Worm (Caenorhabditis elegans) whole organism, early embryonic: ENCODE data around the gene srg-47.

Source experiments
- B0310.2 ChIP-seq: sonication (generic microtip); optimal IDR thresholded peaks from 2 replicates; lab custom pipeline; 2016; ENCODE audit warnings: mild to moderate bottlenecking, missing genetic modification characterization, missing compliant biosample characterization
- F13C5.2 ChIP-seq: sonication (generic microtip); optimal IDR thresholded peaks from 2 replicates; lab custom pipeline; 2017; ENCODE audit warnings: mild to moderate bottlenecking, missing genetic modification characterization, inconsistent platforms, missing compliant biosample characterization
- aly-1 ChIP-seq: sonication (generic microtip); optimal IDR thresholded peaks from 2 replicates; lab custom pipeline; 2016; ENCODE audit warnings: missing genetic modification characterization, missing compliant biosample characterization
- ama-1 ChIP-seq: fragments of 150-350 bp; optimal IDR thresholded peaks from 2 replicates; lab custom pipeline; 2014
- ceh-13 ChIP-seq: fragments of 200-800 bp; sonication (Bioruptor generic); optimal IDR thresholded peaks from 2 replicates; lab custom pipeline; 2018; ENCODE audit warnings: mild to moderate bottlenecking, missing genetic modification characterization, missing compliant biosample characterization
- ceh-36 ChIP-seq: sonication (generic microtip); optimal IDR thresholded peaks from 2 replicates; lab custom pipeline; 2016; ENCODE audit warnings: missing genetic modification characterization, inconsistent platforms, missing compliant biosample characterization
- ets-7 ChIP-seq: sonication (generic microtip); optimal IDR thresholded peaks from 2 replicates; lab custom pipeline; 2016; ENCODE audit warnings: missing genotype, missing genetic modification characterization, missing compliant biosample characterization
- flt-1 ChIP-seq: fragments of 200-800 bp; sonication (Bioruptor generic); IDR thresholded peaks from 2 replicates; pipeline ENCODE4 v1.3.6; 2022; ENCODE audit warnings: missing genetic modification characterization, missing compliant biosample characterization
- hmbx-1 ChIP-seq: sonication (generic microtip); optimal IDR thresholded peaks from 2 replicates; lab custom pipeline; 2016; ENCODE audit warnings: mild to moderate bottlenecking, missing genetic modification characterization, missing compliant biosample characterization
- hmg-4 ChIP-seq: fragments of 200-800 bp; sonication (Bioruptor generic); optimal IDR thresholded peaks from 2 replicates; lab custom pipeline; 2018; ENCODE audit warnings: mild to moderate bottlenecking, missing genetic modification characterization, missing compliant biosample characterization
- hnd-1 ChIP-seq: sonication (generic microtip); optimal IDR thresholded peaks from 2 replicates; lab custom pipeline; 2016; ENCODE audit warnings: missing genetic modification characterization, missing compliant biosample characterization
- pes-1 ChIP-seq: fragments of 200-800 bp; sonication (Bioruptor generic); IDR thresholded peaks from 2 replicates; pipeline ENCODE4 v1.3.6; 2022; ENCODE audit warnings: missing genetic modification reagents, missing genetic modification characterization, missing compliant biosample characterization
- scrt-1 ChIP-seq: fragments of 200-800 bp; sonication (Bioruptor generic); IDR thresholded peaks from 2 replicates; pipeline ENCODE4 v1.3.6; 2022; ENCODE audit warnings: missing genetic modification characterization, missing compliant biosample characterization
- sea-1 ChIP-seq: fragments of 200-800 bp; sonication (Bioruptor generic); conservative IDR thresholded peaks from 2 replicates; pipeline ENCODE4 v1.3.6; 2022; ENCODE audit warnings: missing genetic modification characterization, missing compliant biosample characterization
- tbx-11 ChIP-seq: fragments of 200-800 bp; sonication (Bioruptor generic); IDR thresholded peaks from 2 replicates; pipeline ENCODE4 v1.3.6; 2022; ENCODE audit warnings: missing genetic modification characterization, missing compliant biosample characterization
- tbx-37 ChIP-seq: fragments of 200-800 bp; sonication (Bioruptor generic); conservative IDR thresholded peaks from 2 replicates; pipeline ENCODE4 v1.3.6; 2022; ENCODE audit warnings: missing genetic modification reagents, missing genetic modification characterization, missing compliant biosample characterization
- tra-4 ChIP-seq: sonication (generic microtip); optimal IDR thresholded peaks from 2 replicates; lab custom pipeline; 2017; ENCODE audit warnings: missing genetic modification characterization, missing compliant biosample characterization

srg-47 gene

ce11 chrV:14594943-14595342, 38.9 kb upstream of the srg-47 start:
- TF ChIP-seq F13C5.2 (tag; lab: Kevin White, UChicago) (no peak), scrt-1 (no peak), B0310.2 (no peak), tbx-37 (GFP tag; lab: Robert Waterston, UW) (no peak), hmg-4 (GFP tag; lab: Kevin White, UChicago) (no peak), pes-1 (no peak), tra-4 (no peak), ets-7 (tag; lab: Kevin White, UChicago) (no peak), hmbx-1 (no peak), ceh-13 (GFP tag; lab: Kevin White, UChicago) (no peak), hnd-1 (tag; lab: Kevin White, UChicago) (no peak), aly-1 (tag; lab: Kevin White, UChicago) (no peak), tbx-11 (GFP tag; lab: Robert Waterston, UW) (no peak), ceh-36 (tag; lab: Kevin White, UChicago) (no peak), flt-1 (GFP tag; lab: Robert Waterston, UW) (no peak)

ce11 chrV:14594103-14594502, 38.0 kb upstream of the srg-47 start:
- TF ChIP-seq hmg-4 (GFP tag; lab: Kevin White, UChicago), result no peak
- TF ChIP-seq hnd-1 (tag; lab: Kevin White, UChicago), result no peak
- no peak for TF ChIP-seq aly-1 (tag; lab: Kevin White, UChicago)
- no peak for TF ChIP-seq pes-1
- TF ChIP-seq ets-7 (tag; lab: Kevin White, UChicago), result no peak
- TF ChIP-seq sea-1 (GFP tag; lab: Robert Waterston, UW), result no peak
- TF ChIP-seq tbx-11 (GFP tag; lab: Robert Waterston, UW), result no peak
- no peak for TF ChIP-seq ama-1 (lab: Kevin White, UChicago)
- TF ChIP-seq hmbx-1, result no peak
- TF ChIP-seq scrt-1, result no peak
- no peak for TF ChIP-seq B0310.2
- no peak for TF ChIP-seq ceh-36 (tag; lab: Kevin White, UChicago)
- no peak for TF ChIP-seq tbx-37 (GFP tag; lab: Robert Waterston, UW)
- no peak for TF ChIP-seq flt-1 (GFP tag; lab: Robert Waterston, UW)

ce11 chrV:14585351-14585750, 29.3 kb upstream of the srg-47 start, which contains the start of gene Y40H4A.2:
Gene Y40H4A.2, minus strand, starts transcription at chrV:14585451.
- TF ChIP-seq ceh-13 (GFP tag; lab: Kevin White, UChicago) (no peak), flt-1 (GFP tag; lab: Robert Waterston, UW) (no peak), aly-1 (tag; lab: Kevin White, UChicago) (no peak), scrt-1 (no peak), tra-4 (no peak), pes-1 (no peak), hnd-1 (tag; lab: Kevin White, UChicago) (no peak), F13C5.2 (tag; lab: Kevin White, UChicago) (no peak), tbx-11 (GFP tag; lab: Robert Waterston, UW) (no peak), tbx-37 (GFP tag; lab: Robert Waterston, UW) (no peak), sea-1 (GFP tag; lab: Robert Waterston, UW) (no peak), ets-7 (tag; lab: Kevin White, UChicago) (no peak), ama-1 (lab: Kevin White, UChicago) (no peak), hmg-4 (GFP tag; lab: Kevin White, UChicago) (no peak), B0310.2 (no peak), hmbx-1 (no peak), ceh-36 (tag; lab: Kevin White, UChicago) (no peak)

ce11 chrV:14579619-14580018, 23.5 kb upstream of the srg-47 start, which contains the start of gene gar-3:
Gene gar-3, minus strand, starts transcription at chrV:14579719.
- TF ChIP-seq sea-1 (GFP tag; lab: Robert Waterston, UW) (no peak), hmbx-1 (no peak), hmg-4 (GFP tag; lab: Kevin White, UChicago) (no peak), F13C5.2 (tag; lab: Kevin White, UChicago) (no peak), tra-4 (no peak), tbx-37 (GFP tag; lab: Robert Waterston, UW) (no peak), tbx-11 (GFP tag; lab: Robert Waterston, UW) (no peak), ceh-13 (GFP tag; lab: Kevin White, UChicago) (no peak), ets-7 (tag; lab: Kevin White, UChicago) (no peak), scrt-1 (no peak), flt-1 (GFP tag; lab: Robert Waterston, UW) (no peak), pes-1 (no peak), B0310.2 (no peak), ama-1 (lab: Kevin White, UChicago) (no peak)

ce11 chrV:14576745-14577373, 20.8 kb upstream of the srg-47 start:
- TF ChIP-seq sea-1 (GFP tag; lab: Robert Waterston, UW) (no peak), hmg-4 (GFP tag; lab: Kevin White, UChicago) (no peak), ceh-13 (GFP tag; lab: Kevin White, UChicago) (no peak), aly-1 (tag; lab: Kevin White, UChicago) (no peak), flt-1 (GFP tag; lab: Robert Waterston, UW) (no peak), B0310.2 (no peak), pes-1 (no peak), hmbx-1 (no peak), tbx-37 (GFP tag; lab: Robert Waterston, UW) (no peak), ceh-36 (tag; lab: Kevin White, UChicago) (no peak), hnd-1 (tag; lab: Kevin White, UChicago) (no peak), tra-4 (no peak), scrt-1 (no peak), ama-1 (lab: Kevin White, UChicago) (no peak), ets-7 (tag; lab: Kevin White, UChicago) (no peak)

- no peak for TF ChIP-seq hmg-4 (GFP tag; lab: Kevin White, UChicago)
- no peak for TF ChIP-seq flt-1 (GFP tag; lab: Robert Waterston, UW)
- no peak for TF ChIP-seq scrt-1
- no peak for TF ChIP-seq B0310.2
- TF ChIP-seq hnd-1 (tag; lab: Kevin White, UChicago), result no peak
- no peak for TF ChIP-seq pes-1
- TF ChIP-seq tbx-37 (GFP tag; lab: Robert Waterston, UW), result no peak
- no peak for TF ChIP-seq ama-1 (lab: Kevin White, UChicago)
- TF ChIP-seq hmbx-1, result no peak
- no peak for TF ChIP-seq sea-1 (GFP tag; lab: Robert Waterston, UW)
- no peak for TF ChIP-seq ceh-13 (GFP tag; lab: Kevin White, UChicago)
- no peak for TF ChIP-seq ets-7 (tag; lab: Kevin White, UChicago)
- no peak for TF ChIP-seq ceh-36 (tag; lab: Kevin White, UChicago)
- TF ChIP-seq tra-4, result no peak
- TF ChIP-seq F13C5.2 (tag; lab: Kevin White, UChicago), result no peak
Observed at ce11 chrV:14562589-14562988, 6.5 kb upstream of the srg-47 start, which contains the start of gene C53A5.11. Gene C53A5.11, plus strand, starts transcription at chrV:14562889.
